Fruit fly (Drosophila melanogaster): ENCODE results near the gene Tak1.
A peak's percentile ranks its signal among the peaks of the same experiment; 100 is the strongest.

Gene Tak1

dm6 chrX:20505897-20506296, 18.8 kb downstream of the Tak1 start:
- TF ChIP-seq Pif1A (GFP tag; optimal IDR thresholded peaks at IDR 0.05) (no peak), CG34367 (tag; optimal IDR thresholded peaks at IDR 0.05) (no peak), CG8159 (tag; optimal IDR thresholded peaks at IDR 0.05) (no peak), CG4496 (GFP tag; IDR thresholded peaks at IDR 0.05) (no peak), CG32121 (GFP tag; IDR thresholded peaks at IDR 0.05) (no peak), gl (tag; optimal IDR thresholded peaks at IDR 0.05) (no peak), rn (GFP tag; IDR thresholded peaks at IDR 0.05) (no peak), D1 (tag; optimal IDR thresholded peaks at IDR 0.05) (no peak), Snoo (tag; optimal IDR thresholded peaks at IDR 0.05) (no peak), CG10348 (GFP tag; IDR thresholded peaks at IDR 0.05) (no peak), Ets98B (GFP tag; IDR thresholded peaks at IDR 0.05) (no peak), fd96Ca (GFP tag; IDR thresholded peaks at IDR 0.05) (no peak), CG14655 (GFP tag; optimal IDR thresholded peaks at IDR 0.05) (no peak), CG8301 (tag; optimal IDR thresholded peaks at IDR 0.05) (no peak), CG13204 (GFP tag; optimal IDR thresholded peaks at IDR 0.05) (no peak), EcR (GFP tag; optimal IDR thresholded peaks at IDR 0.05) (no peak), CG12605 (GFP tag; IDR thresholded peaks at IDR 0.05) (no peak)

- no peak for TF ChIP-seq gl (tag; optimal IDR thresholded peaks at IDR 0.05)
- TF ChIP-seq CG13204 (GFP tag; optimal IDR thresholded peaks at IDR 0.05) = peak; percentile 4
- TF ChIP-seq EcR (GFP tag; optimal IDR thresholded peaks at IDR 0.05) = no peak
- TF ChIP-seq CG14655 (GFP tag; optimal IDR thresholded peaks at IDR 0.05) = peak; percentile 11
- TF ChIP-seq CG17806 (tag; optimal IDR thresholded peaks at IDR 0.05) = no peak
Measured at dm6 chrX:20503504-20503829, 21.3 kb downstream of the Tak1 start.

dm6 chrX:20502776-20503503, 21.8 kb downstream of the Tak1 start:
- TF ChIP-seq CG13204 (GFP tag; optimal IDR thresholded peaks at IDR 0.05) = no peak
- TF ChIP-seq fd96Ca (GFP tag; IDR thresholded peaks at IDR 0.05) = no peak
- no peak for TF ChIP-seq Ets98B (GFP tag; IDR thresholded peaks at IDR 0.05)
- peak; percentile 57; the same call in 1 of the 3 replicates for TF ChIP-seq CG4496 (GFP tag; IDR thresholded peaks at IDR 0.05)
- TF ChIP-seq Snoo (tag; optimal IDR thresholded peaks at IDR 0.05) = peak; percentile 1
- TF ChIP-seq CG14655 (GFP tag; optimal IDR thresholded peaks at IDR 0.05) = peak; percentile 62
- TF ChIP-seq CG15710 (tag; optimal IDR thresholded peaks at IDR 0.05) = peak; percentile 59
- no peak for TF ChIP-seq CG32121 (GFP tag; IDR thresholded peaks at IDR 0.05)
- peak; percentile 62 for TF ChIP-seq Pif1A (GFP tag; optimal IDR thresholded peaks at IDR 0.05)
- TF ChIP-seq CG9948 (tag; optimal IDR thresholded peaks at IDR 0.05) = peak; percentile 56
- TF ChIP-seq CG34367 (tag; optimal IDR thresholded peaks at IDR 0.05) = peak; percentile 19
- no peak for TF ChIP-seq gl (tag; optimal IDR thresholded peaks at IDR 0.05)
- peak; percentile 47 for TF ChIP-seq Pif1B (GFP tag; optimal IDR thresholded peaks at IDR 0.05)
- TF ChIP-seq rn (GFP tag; IDR thresholded peaks at IDR 0.05) = no peak
- TF ChIP-seq CG10348 (GFP tag; IDR thresholded peaks at IDR 0.05) = no peak
- TF ChIP-seq D1 (tag; optimal IDR thresholded peaks at IDR 0.05) = peak; percentile 18
- peak; percentile 2 for TF ChIP-seq EcR (GFP tag; optimal IDR thresholded peaks at IDR 0.05)
- no peak for TF ChIP-seq CG12605 (GFP tag; IDR thresholded peaks at IDR 0.05)
- peak; percentile 28 for TF ChIP-seq CG17806 (tag; optimal IDR thresholded peaks at IDR 0.05)
- TF ChIP-seq CG8301 (tag; optimal IDR thresholded peaks at IDR 0.05) = peak; percentile 46
- TF ChIP-seq CG8159 (tag; optimal IDR thresholded peaks at IDR 0.05) = peak; percentile 62

dm6 chrX:20502252-20502651, 22.5 kb downstream of the Tak1 start:
- TF ChIP-seq Pif1B (GFP tag; optimal IDR thresholded peaks at IDR 0.05) (no peak), CG13204 (GFP tag; optimal IDR thresholded peaks at IDR 0.05) (peak; percentile 13), CG32121 (GFP tag; IDR thresholded peaks at IDR 0.05) (no peak)

dm6 chrX:20501640-20502039, 23.1 kb downstream of the Tak1 start:
- TF ChIP-seq rn (GFP tag; IDR thresholded peaks at IDR 0.05) (no peak), CG17806 (tag; optimal IDR thresholded peaks at IDR 0.05) (peak; percentile 27), CG4496 (GFP tag; IDR thresholded peaks at IDR 0.05) (no peak), CG8159 (tag; optimal IDR thresholded peaks at IDR 0.05) (peak; percentile 39), CG14655 (GFP tag; optimal IDR thresholded peaks at IDR 0.05) (peak; percentile 62), Snoo (tag; optimal IDR thresholded peaks at IDR 0.05) (no peak), CG8301 (tag; optimal IDR thresholded peaks at IDR 0.05) (peak; percentile 32), Pif1B (GFP tag; optimal IDR thresholded peaks at IDR 0.05) (no peak), CG12605 (GFP tag; IDR thresholded peaks at IDR 0.05) (no peak), CG9948 (tag; optimal IDR thresholded peaks at IDR 0.05) (peak; percentile 53)

dm6 chrX:20501040-20501609, 23.6 kb downstream of the Tak1 start:
- TF ChIP-seq CG8301 (tag; optimal IDR thresholded peaks at IDR 0.05) (peak; percentile 74), CG14655 (GFP tag; optimal IDR thresholded peaks at IDR 0.05) (peak; percentile 73), CG32121 (GFP tag; IDR thresholded peaks at IDR 0.05) (peak; percentile 87), CG10348 (GFP tag; IDR thresholded peaks at IDR 0.05) (0 out of 2 replicates have a peak, but pooled peaks have one; percentile 39), CG34367 (tag; optimal IDR thresholded peaks at IDR 0.05) (peak; percentile 96), CG15710 (tag; optimal IDR thresholded peaks at IDR 0.05) (peak; percentile 97), Pif1A (GFP tag; optimal IDR thresholded peaks at IDR 0.05) (peak; percentile 80), CG4496 (GFP tag; IDR thresholded peaks at IDR 0.05) (peak; percentile 97), CG13204 (GFP tag; optimal IDR thresholded peaks at IDR 0.05) (peak; percentile 91), CG17806 (tag; optimal IDR thresholded peaks at IDR 0.05) (peak; percentile 84), CG12605 (GFP tag; IDR thresholded peaks at IDR 0.05) (peak; percentile 86), Snoo (tag; optimal IDR thresholded peaks at IDR 0.05) (peak; percentile 95), Pif1B (GFP tag; optimal IDR thresholded peaks at IDR 0.05) (peak; percentile 94), Ets98B (GFP tag; IDR thresholded peaks at IDR 0.05) (peak; percentile 94), fd96Ca (GFP tag; IDR thresholded peaks at IDR 0.05) (peak; percentile 89), CG8159 (tag; optimal IDR thresholded peaks at IDR 0.05) (peak; percentile 87), D1 (tag; optimal IDR thresholded peaks at IDR 0.05) (peak; percentile 13), rn (GFP tag; IDR thresholded peaks at IDR 0.05) (peak; percentile 92), EcR (GFP tag; optimal IDR thresholded peaks at IDR 0.05) (peak; percentile 95), gl (tag; optimal IDR thresholded peaks at IDR 0.05) (peak; percentile 68), CG9948 (tag; optimal IDR thresholded peaks at IDR 0.05) (peak; percentile 94)

Measured in whole organism, pupa.